Worm (Caenorhabditis elegans): Measurements from ENCODE around the gene atf-7.

Gene atf-7

DNA sequence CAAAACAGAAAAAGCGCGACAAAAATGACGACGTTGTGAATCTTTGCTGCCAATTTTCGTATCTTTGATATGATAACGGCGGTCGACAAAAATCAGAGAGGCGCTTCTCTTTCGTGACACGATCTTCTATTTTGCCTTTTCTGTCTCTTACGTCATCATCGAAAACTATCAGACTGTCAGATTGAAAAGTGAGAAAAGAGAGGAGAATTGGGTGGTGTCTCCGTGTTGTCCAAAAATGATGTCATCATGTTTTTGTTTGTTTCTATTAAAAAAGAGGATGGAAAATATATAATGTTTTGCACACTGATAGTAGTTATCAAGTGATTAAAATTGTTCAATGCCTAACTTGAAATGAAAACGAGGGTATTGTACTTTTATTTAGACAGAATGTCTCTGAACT is 2.8 kb downstream of the atf-7 start (continued):
- TF ChIP-seq pax-3 (tag; optimal IDR thresholded peaks at IDR 0.05) = no peak
- peak; percentile 56 for TF ChIP-seq snu-23 (GFP tag; optimal IDR thresholded peaks at IDR 0.05)
- peak; percentile 39 for TF ChIP-seq elt-2 (tag; optimal IDR thresholded peaks at IDR 0.05)
- TF ChIP-seq mdl-1 (tag; optimal IDR thresholded peaks at IDR 0.05) = no peak
- no peak for TF ChIP-seq jun-1 (tag; optimal IDR thresholded peaks at IDR 0.05)
- no peak for TF ChIP-seq sox-4 (tag; optimal IDR thresholded peaks at IDR 0.05)
- peak; percentile 2 for TF ChIP-seq tbx-2 (tag; optimal IDR thresholded peaks at IDR 0.05)
- TF ChIP-seq blmp-1 (tag; optimal IDR thresholded peaks at IDR 0.05) = peak; percentile 84

DNA sequence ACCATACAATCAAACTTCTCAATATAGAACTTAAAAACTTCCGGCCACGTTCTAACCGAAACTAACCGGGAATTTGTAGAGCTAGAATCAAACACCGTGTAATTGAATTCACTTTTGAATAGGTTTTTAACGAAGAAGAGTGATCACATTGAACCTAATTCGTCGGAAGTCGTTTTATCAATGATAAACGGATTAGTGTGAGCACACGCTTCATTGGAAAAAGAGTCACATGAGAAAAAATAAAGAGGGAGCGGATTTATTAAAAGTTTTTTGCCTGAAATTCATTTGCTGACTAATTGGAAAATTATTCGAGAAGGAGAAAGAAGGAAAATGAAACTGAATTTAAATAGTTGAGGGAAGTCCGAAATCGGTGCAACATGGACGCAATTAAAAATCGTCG is 3.2 kb downstream of the atf-7 start:
- TF ChIP-seq nhr-47 (tag; optimal IDR thresholded peaks at IDR 0.05) (peak; percentile 49), ces-1 (GFP tag; optimal IDR thresholded peaks at IDR 0.05) (no peak), ceh-90 (tag; optimal IDR thresholded peaks at IDR 0.05) (peak; percentile 0), unc-130 (tag; optimal IDR thresholded peaks at IDR 0.05) (no peak), sox-4 (tag; optimal IDR thresholded peaks at IDR 0.05) (peak; percentile 56), pax-3 (tag; optimal IDR thresholded peaks at IDR 0.05) (peak; percentile 43), egl-13 (tag; optimal IDR thresholded peaks at IDR 0.05) (peak; percentile 45), C04F5.9 (tag; optimal IDR thresholded peaks at IDR 0.05) (no peak), unc-62 (GFP tag; optimal IDR thresholded peaks at IDR 0.05) (no peak), hlh-4 (tag; optimal IDR thresholded peaks at IDR 0.05) (no peak), elt-2 (tag; optimal IDR thresholded peaks at IDR 0.05) (no peak), nhr-12 (tag; optimal IDR thresholded peaks at IDR 0.05) (no peak), fkh-8 (tag; optimal IDR thresholded peaks at IDR 0.05) (peak; percentile 89), lin-15B (tag; optimal IDR thresholded peaks at IDR 0.05) (no peak), dsc-1 (tag; optimal IDR thresholded peaks at IDR 0.05) (peak; percentile 95), mep-1 (tag; optimal IDR thresholded peaks at IDR 0.05) (no peak), nhr-11 (tag; optimal IDR thresholded peaks at IDR 0.05) (peak; percentile 16), ztf-4 (tag; optimal IDR thresholded peaks at IDR 0.05) (no peak)

DNA sequence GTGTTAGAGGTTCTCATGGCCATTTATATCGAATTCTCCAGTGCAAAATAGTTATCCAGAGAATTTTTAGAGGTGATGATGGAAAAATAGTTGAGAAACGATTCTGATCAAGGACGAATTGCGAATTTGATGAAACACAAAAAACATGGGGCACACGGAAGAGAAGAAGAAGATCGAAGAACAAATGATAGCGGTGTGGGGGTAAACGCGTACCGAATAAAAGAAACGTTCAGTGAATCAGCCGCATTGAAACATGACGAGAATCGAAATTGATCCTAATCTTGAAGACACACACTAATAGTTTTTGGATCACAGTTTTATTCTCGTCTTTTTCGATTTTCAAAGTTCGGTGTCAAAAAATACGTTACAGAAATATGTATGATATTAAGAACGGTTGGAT is 3.6 kb downstream of the atf-7 start:
- TF ChIP-seq blmp-1 (tag; optimal IDR thresholded peaks at IDR 0.05) (peak; percentile 36), lir-3 (tag; optimal IDR thresholded peaks at IDR 0.05; ENCODE audit: poor library complexity) (no peak), skn-1 (tag; optimal IDR thresholded peaks at IDR 0.05) (no peak), hpl-2 (GFP tag; optimal IDR thresholded peaks at IDR 0.05) (no peak), C04F5.9 (tag; optimal IDR thresholded peaks at IDR 0.05) (no peak), efl-1 (optimal IDR thresholded peaks at IDR 0.05) (no peak), efl-1 (GFP tag; optimal IDR thresholded peaks at IDR 0.05 in 1 of 2) (no peak), fos-1 (tag; optimal IDR thresholded peaks at IDR 0.05) (no peak)

DNA sequence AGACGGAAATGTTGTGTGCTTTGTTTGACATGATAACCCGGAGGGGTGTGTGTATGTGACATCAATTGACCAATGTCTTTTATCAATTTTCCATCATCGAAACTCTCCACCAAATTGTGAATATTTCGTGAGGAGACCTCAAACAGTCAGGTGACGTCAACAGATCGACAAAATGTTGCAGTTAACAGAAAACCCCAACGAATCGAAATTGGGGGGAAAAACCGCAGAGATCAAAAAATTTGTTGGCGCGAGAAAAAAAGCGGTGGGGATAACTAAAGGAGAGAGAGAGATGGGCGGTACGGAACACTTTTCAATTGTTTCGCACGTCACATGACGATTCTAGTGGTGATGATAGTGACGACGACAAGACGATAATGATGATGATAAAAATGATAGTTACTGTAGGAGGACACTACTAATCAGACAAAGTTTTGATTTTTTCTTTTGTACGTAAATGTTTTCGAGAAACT is 4.3 kb downstream of the atf-7 start:
- TF ChIP-seq egl-13 (tag; optimal IDR thresholded peaks at IDR 0.05) (no peak), ceh-63 (GFP tag; optimal IDR thresholded peaks at IDR 0.05) (no peak), ceh-8 (GFP tag; optimal IDR thresholded peaks at IDR 0.05) (no peak), mab-9 (GFP tag; IDR thresholded peaks at IDR 0.05) (no peak), fkh-8 (tag; optimal IDR thresholded peaks at IDR 0.05) (no peak), nhr-237 (tag; optimal IDR thresholded peaks at IDR 0.05) (no peak), unc-86 (tag; optimal IDR thresholded peaks at IDR 0.05) (no peak), irx-1 (tag; optimal IDR thresholded peaks at IDR 0.05) (no peak), zag-1 (tag; optimal IDR thresholded peaks at IDR 0.05) (no peak), elt-3 (tag; optimal IDR thresholded peaks at IDR 0.05) (peak in 4 of 6 experiments; percentile 50 to 99 (median 70)), lsy-2 (tag; optimal IDR thresholded peaks at IDR 0.05) (peak; percentile 26 to 63), lin-39 (tag; optimal IDR thresholded peaks at IDR 0.05) (no peak), ceh-88 (GFP tag; IDR thresholded peaks at IDR 0.05) (no peak), nhr-12 (tag; optimal IDR thresholded peaks at IDR 0.05) (no peak), aly-2 (tag; optimal IDR thresholded peaks at IDR 0.05) (no peak), tlp-1 (tag; optimal IDR thresholded peaks at IDR 0.05) (no peak), hlh-17 (GFP tag; optimal IDR thresholded peaks at IDR 0.05; ENCODE audit: borderline replicate concordance) (no peak), sox-4 (tag; optimal IDR thresholded peaks at IDR 0.05) (no peak), nhr-84 (tag; optimal IDR thresholded peaks at IDR 0.05) (no peak), pag-3 (tag; optimal IDR thresholded peaks at IDR 0.05; ENCODE audit: borderline replicate concordance, insufficient read depth) (peak; percentile 12), Y116A8C.19 (tag; optimal IDR thresholded peaks at IDR 0.05; ENCODE audit: borderline replicate concordance) (no peak), aha-1 (tag; optimal IDR thresholded peaks at IDR 0.05) (no peak), F16B12.6 (tag; optimal IDR thresholded peaks at IDR 0.05) (no peak), vab-15 (tag; optimal IDR thresholded peaks at IDR 0.05) (no peak), ama-1 (optimal IDR thresholded peaks at IDR 0.05) (no peak)

All from whole organism, L1 larva.